Fruit fly (Drosophila melanogaster) whole organism, embryonic: Measurements from ENCODE around the gene CG12507.

Experiments
- Bgb ChIP-seq: fragments of 200-800 bp; sonication (Bioruptor generic); IDR thresholded peaks from 2 replicates; pipeline ENCODE4 v1.3.6; 2022; ENCODE audit warnings: missing biosample characterization, missing genetic modification characterization; ENCODE audit not compliant: partially characterized antibody
- CG12104 ChIP-seq: fragments of 200-800 bp; sonication (Bioruptor generic); optimal IDR thresholded peaks from 3 replicates; lab custom pipeline; 2016; ENCODE audit warnings: missing biosample characterization, missing genetic modification characterization
- CG13296 ChIP-seq: fragments of 200-800 bp; sonication (Bioruptor generic); optimal IDR thresholded peaks from 3 replicates; lab custom pipeline; 2018; ENCODE audit warnings: missing biosample characterization, mild to moderate bottlenecking, missing genetic modification characterization
- CG1602 ChIP-seq: fragments of 200-800 bp; sonication (Bioruptor generic); optimal IDR thresholded peaks from 3 replicates; lab custom pipeline; 2016; ENCODE audit warnings: missing biosample characterization, missing genetic modification characterization
- CG16779 ChIP-seq: fragments of 200-800 bp; sonication (Bioruptor generic); IDR thresholded peaks from 2 replicates; pipeline ENCODE4 v1.3.6; 2022; ENCODE audit warnings: missing biosample characterization, missing genetic modification characterization
- CG18599 ChIP-seq: fragments of 200-800 bp; sonication (Bioruptor generic); optimal IDR thresholded peaks from 3 replicates; lab custom pipeline; 2017; ENCODE audit warnings: missing biosample characterization, missing genetic modification characterization, mild to moderate bottlenecking, moderate library complexity, missing genetic modification reagents
- CG2120 ChIP-seq: fragments of 200-800 bp; sonication (Bioruptor generic); optimal IDR thresholded peaks from 3 replicates; lab custom pipeline; 2016; ENCODE audit warnings: missing biosample characterization, missing genetic modification characterization
- CG2129 ChIP-seq: fragments of 200-800 bp; sonication (Bioruptor generic); IDR thresholded peaks from 2 replicates; pipeline ENCODE4 v1.3.6; 2022; ENCODE audit warnings: missing biosample characterization, missing genetic modification characterization; ENCODE audit not compliant: partially characterized antibody
- CG3065 ChIP-seq: fragments of 200-800 bp; sonication (Bioruptor generic); optimal IDR thresholded peaks from 2 replicates; lab custom pipeline; 2016; ENCODE audit warnings: missing biosample characterization, missing genetic modification characterization
- CG34224 ChIP-seq: fragments of 200-800 bp; sonication (Bioruptor generic); IDR thresholded peaks from 3 replicates; pipeline ENCODE4 v1.3.6; 2022; ENCODE audit warnings: missing biosample characterization, missing genetic modification characterization; ENCODE audit not compliant: partially characterized antibody
- CG3726 ChIP-seq: fragments of 200-800 bp; sonication (Bioruptor generic); IDR thresholded peaks from 3 replicates; pipeline ENCODE4, ENCODE4 v1.3.6; 2022; ENCODE audit warnings: missing biosample characterization, missing genetic modification characterization
- CG43689 ChIP-seq: fragments of 200-800 bp; sonication (Bioruptor generic); IDR thresholded peaks from 2 replicates; pipeline ENCODE4 v1.3.6; 2022; ENCODE audit warnings: missing biosample characterization, missing genetic modification characterization
- CG4707 ChIP-seq: fragments of 200-800 bp; sonication (Bioruptor generic); optimal IDR thresholded peaks from 2 replicates; lab custom pipeline; 2018; ENCODE audit warnings: missing biosample characterization, mild to moderate bottlenecking, missing genetic modification characterization, moderate library complexity
- CG4820 ChIP-seq: fragments of 200-800 bp; sonication (Bioruptor generic); optimal IDR thresholded peaks from 3 replicates; lab custom pipeline; 2016; ENCODE audit warnings: missing biosample characterization, missing genetic modification characterization
- CG5953 ChIP-seq: fragments of 200-800 bp; sonication (Bioruptor generic); IDR thresholded peaks from 2 replicates; pipeline ENCODE4 v1.3.6; 2022; ENCODE audit warnings: missing biosample characterization, missing genetic modification characterization
- CG6791 ChIP-seq: fragments of 200-800 bp; sonication (Bioruptor generic); IDR thresholded peaks from 3 replicates; pipeline ENCODE4 v1.3.6; 2022; ENCODE audit warnings: missing biosample characterization, missing genetic modification characterization; ENCODE audit not compliant: partially characterized antibody
- CG7839 ChIP-seq: fragments of 200-800 bp; sonication (Bioruptor generic); optimal IDR thresholded peaks from 3 replicates; lab custom pipeline; 2018; ENCODE audit warnings: missing biosample characterization, mild to moderate bottlenecking, missing genetic modification characterization, moderate library complexity
- CG8089 ChIP-seq: fragments of 200-800 bp; sonication (Bioruptor generic); optimal IDR thresholded peaks from 3 replicates; lab custom pipeline; 2016; ENCODE audit warnings: missing biosample characterization, missing genetic modification characterization
- CG8281 ChIP-seq: fragments of 200-800 bp; sonication (Bioruptor generic); optimal IDR thresholded peaks from 2 replicates; lab custom pipeline; 2018; ENCODE audit warnings: missing biosample characterization, mild to moderate bottlenecking, missing genetic modification characterization, moderate library complexity
- CG8944 ChIP-seq: fragments of 200-800 bp; sonication (Bioruptor generic); optimal IDR thresholded peaks from 3 replicates; lab custom pipeline; 2016; ENCODE audit warnings: missing biosample characterization, missing genetic modification characterization
- CG9876 ChIP-seq: fragments of 200-800 bp; sonication (Bioruptor generic); optimal IDR thresholded peaks from 2 replicates; lab custom pipeline; 2016; ENCODE audit warnings: missing biosample characterization, missing genetic modification characterization
- CoRest ChIP-seq: fragments of 200-800 bp; sonication (Bioruptor generic); optimal IDR thresholded peaks from 3 replicates; lab custom pipeline; 2018; ENCODE audit warnings: missing biosample characterization, mild to moderate bottlenecking, missing genetic modification characterization, moderate library complexity
- Dek ChIP-seq: fragments of 200-800 bp; sonication (Bioruptor generic); optimal IDR thresholded peaks from 3 replicates; lab custom pipeline; 2019; ENCODE audit warnings: missing biosample characterization, mild to moderate bottlenecking, missing genetic modification characterization, moderate library complexity
- E2f2 ChIP-seq: fragments of 200-800 bp; sonication (Bioruptor generic); IDR thresholded peaks from 2 replicates; pipeline ENCODE4 v1.3.6; 2022; ENCODE audit warnings: missing biosample characterization, missing genetic modification characterization
- Gsc ChIP-seq: fragments of 200-800 bp; sonication (Bioruptor generic); IDR thresholded peaks from 2 replicates; pipeline ENCODE4 v1.3.6; 2022; ENCODE audit warnings: missing biosample characterization, missing genetic modification characterization
- H2.0 ChIP-seq: fragments of 200-800 bp; sonication (Bioruptor generic); IDR thresholded peaks from 2 replicates; pipeline ENCODE4 v1.3.6; 2022; ENCODE audit warnings: missing biosample characterization, missing genetic modification characterization
- HLH3B ChIP-seq: fragments of 200-800 bp; sonication (Bioruptor generic); IDR thresholded peaks from 2 replicates; pipeline ENCODE4 v1.3.6; 2022; ENCODE audit warnings: missing biosample characterization, missing genetic modification characterization
- Hr78 ChIP-seq, 2 experiments: fragments of 200-800 bp in 1 of 2; fragments of >200 bp in 1 of 2; sonication (Bioruptor generic) in 1 of 2; optimal IDR thresholded peaks; 2 replicates each; lab custom pipeline; 2017 to 2019; ENCODE audit warnings: missing biosample characterization in 2 of 2, missing genetic modification characterization in 2 of 2, mild to moderate bottlenecking in 1 of 2, moderate library complexity in 1 of 2
- Med ChIP-seq: fragments of 200-800 bp; sonication (Bioruptor generic); peaks from one replicate; lab custom pipeline; 2016; ENCODE audit warnings: missing biosample characterization, missing genetic modification characterization, mild to moderate bottlenecking, inconsistent platforms, moderate library complexity
- NFAT ChIP-seq: fragments of 200-800 bp; sonication (Bioruptor generic); IDR thresholded peaks from 2 replicates; pipeline ENCODE4 v1.3.6; 2022; ENCODE audit warnings: missing biosample characterization, missing genetic modification characterization
- Pdp1 ChIP-seq, 2 experiments: fragments of 200-800 bp; sonication (Bioruptor generic); optimal IDR thresholded peaks; 3 replicates each; lab custom pipeline; 2016; ENCODE audit warnings: missing biosample characterization in 2 of 2, missing genetic modification characterization in 2 of 2, mild to moderate bottlenecking in 1 of 2, moderate library complexity in 1 of 2
- Poxn ChIP-seq: fragments of 200-800 bp; sonication (Bioruptor generic); IDR thresholded peaks from 2 replicates; pipeline ENCODE4 v1.3.6; 2022; ENCODE audit warnings: missing biosample characterization, missing genetic modification characterization
- Vsx1 ChIP-seq: fragments of 200-800 bp; sonication (Bioruptor generic); optimal IDR thresholded peaks from 2 replicates; lab custom pipeline; 2017; ENCODE audit warnings: missing biosample characterization, mild to moderate bottlenecking, missing genetic modification characterization, missing genetic modification reagents
- aop ChIP-seq: fragments of 200-800 bp; sonication (Bioruptor generic); IDR thresholded peaks from 2 replicates; pipeline ENCODE4 v1.3.6; 2022; ENCODE audit warnings: missing biosample characterization, missing genetic modification characterization
- bbx ChIP-seq: fragments of 200-800 bp; sonication (Bioruptor generic); IDR thresholded peaks from 2 replicates; pipeline ENCODE4 v1.3.6; 2022; ENCODE audit warnings: missing biosample characterization, missing genetic modification characterization; ENCODE audit not compliant: partially characterized antibody
- cas ChIP-seq: fragments of 200-800 bp; sonication (Bioruptor generic); IDR thresholded peaks from 2 replicates; pipeline ENCODE4 v1.3.6; 2022; ENCODE audit warnings: missing biosample characterization, missing genetic modification characterization
- cg ChIP-seq: fragments of 200-800 bp; sonication (Bioruptor generic); optimal IDR thresholded peaks from 3 replicates; lab custom pipeline; 2019; ENCODE audit warnings: missing biosample characterization, mild to moderate bottlenecking, missing genetic modification characterization, moderate library complexity
- chn ChIP-seq: fragments of 200-800 bp; sonication (Bioruptor generic); optimal IDR thresholded peaks from 2 replicates; lab custom pipeline; 2016; ENCODE audit warnings: missing biosample characterization, missing genetic modification characterization
- crc ChIP-seq: fragments of 200-800 bp; sonication (Bioruptor generic); optimal IDR thresholded peaks from 2 replicates; lab custom pipeline; 2016; ENCODE audit warnings: missing biosample characterization, missing genetic modification characterization
- danr ChIP-seq: fragments of 200-800 bp; sonication (Bioruptor generic); IDR thresholded peaks from 2 replicates; pipeline ENCODE4 v1.3.6; 2022; ENCODE audit warnings: missing biosample characterization, missing genetic modification characterization
- dpn ChIP-seq, 2 experiments: fragments of 200-800 bp; sonication (Bioruptor generic); optimal IDR thresholded peaks; 3 replicates each; lab custom pipeline; 2016; ENCODE audit warnings: missing biosample characterization in 2 of 2, missing genetic modification characterization in 2 of 2
- hb ChIP-seq: fragments of 200-800 bp; sonication (Bioruptor generic); IDR thresholded peaks from 3 replicates; pipeline ENCODE4 v1.3.6; 2022; ENCODE audit warnings: missing biosample characterization, missing genetic modification characterization; ENCODE audit not compliant: partially characterized antibody
- hkb ChIP-seq, 2 experiments: fragments of 200-800 bp in 1 of 2; fragments of >200 bp in 1 of 2; sonication (Bioruptor generic) in 1 of 2; IDR thresholded peaks in 1 of 2; optimal IDR thresholded peaks in 1 of 2; 2 replicates each; pipeline versions ENCODE4 v1.3.6 to Lab custom; 2017 to 2022; ENCODE audit warnings: missing biosample characterization in 1 of 2, missing genetic modification characterization in 1 of 2
- inv ChIP-seq: fragments of 200-800 bp; sonication (Bioruptor generic); IDR thresholded peaks from 2 replicates; pipeline ENCODE4 v1.3.6; 2022; ENCODE audit warnings: missing biosample characterization, missing genetic modification characterization; ENCODE audit not compliant: partially characterized antibody
- run ChIP-seq: fragments of 200-800 bp; sonication (Bioruptor generic); optimal IDR thresholded peaks from 3 replicates; lab custom pipeline; 2018; ENCODE audit warnings: missing biosample characterization, mild to moderate bottlenecking, missing genetic modification characterization
- sob ChIP-seq: fragments of 200-800 bp; sonication (Bioruptor generic); IDR thresholded peaks from 2 replicates; pipeline ENCODE4 v1.3.6; 2022; ENCODE audit warnings: missing biosample characterization, missing genetic modification characterization
- tna ChIP-seq: fragments of 200-800 bp; sonication (Bioruptor generic); IDR thresholded peaks from 2 replicates; pipeline ENCODE4 v1.3.6; 2022; ENCODE audit warnings: missing biosample characterization, missing genetic modification characterization; ENCODE audit not compliant: partially characterized antibody
- ttk ChIP-seq: fragments of 200-800 bp; sonication (Bioruptor generic); IDR thresholded peaks from 2 replicates; pipeline ENCODE4 v2.1.2; 2022; ENCODE audit warnings: missing biosample characterization, missing genetic modification characterization
- tup ChIP-seq: fragments of 200-800 bp; sonication (Bioruptor generic); optimal IDR thresholded peaks from 2 replicates; lab custom pipeline; 2016; ENCODE audit warnings: missing biosample characterization, mild to moderate bottlenecking, missing genetic modification characterization, moderate library complexity

CG12507 gene

DNA sequence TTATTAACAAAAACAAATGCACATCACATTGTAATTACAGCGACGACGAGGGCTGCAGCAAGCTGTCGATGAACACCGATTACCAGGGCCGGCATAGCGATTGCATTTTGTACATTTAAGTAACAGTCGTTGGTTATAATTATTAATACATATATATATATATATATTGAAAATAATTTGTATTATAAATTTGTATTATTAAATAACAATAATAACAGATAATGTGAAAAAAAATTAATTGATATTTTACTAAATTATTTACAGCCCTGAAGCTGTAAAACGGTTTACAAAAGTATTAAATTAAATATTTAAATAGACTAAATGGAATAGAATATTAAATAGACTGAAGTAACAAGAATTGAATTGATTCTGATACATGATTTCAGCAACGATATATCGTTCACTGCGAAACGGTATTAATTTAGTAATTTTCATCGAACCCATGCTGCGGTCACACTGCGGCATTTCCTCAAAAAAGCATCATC, 9.6 kb upstream of the CG12507 start, which contains the start of the genes kat80 and Prosalpha4 (continued):
- TF ChIP-seq CG2120 (GFP tag; lab: Kevin White, UChicago) (peak; percentile 26), danr (GFP tag; lab: Robert Waterston, UW) (no peak), HLH3B (GFP tag; lab: Robert Waterston, UW) (no peak), Poxn (GFP tag; lab: Robert Waterston, UW) (no peak), inv (GFP tag; lab: Robert Waterston, UW) (peak; percentile 44; the same call in 1 of the 2 replicates), H2.0 (no peak), CG7839 (tag; lab: Kevin White, UChicago) (peak; percentile 45), CG8281 (no peak), Hr78 (GFP tag; optimal IDR thresholded peaks at IDR 0.05; lab: Kevin White, UChicago) (no peak), CG9876 (GFP tag; lab: Kevin White, UChicago) (no peak), Pdp1 (GFP tag; optimal IDR thresholded peaks at IDR 0.05; lab: Kevin White, UChicago) (peak in 1 of 2 experiments; percentile 10), CG6791 (GFP tag; lab: Robert Waterston, UW) (peak; percentile 42; the same call in 2 of the 3 replicates), CG3726 (no peak), CG1602 (no peak), CG4820 (GFP tag; lab: Kevin White, UChicago) (no peak), CG3065 (no peak), NFAT (GFP tag; lab: Robert Waterston, UW) (peak; percentile 60), dpn (GFP tag; optimal IDR thresholded peaks at IDR 0.05; lab: Kevin White, UChicago) (peak; percentile 13 to 43), cas (no peak), CG43689 (GFP tag; lab: Robert Waterston, UW) (no peak), CG18599 (GFP tag; lab: Kevin White, UChicago) (peak; percentile 56), CG8089 (GFP tag; lab: Kevin White, UChicago) (no peak), Dek (tag; lab: Kevin White, UChicago) (peak; percentile 49), crc (GFP tag; lab: Kevin White, UChicago) (no peak), CG13296 (peak; percentile 32), CG12104 (no peak), CG16779 (no peak), Med (GFP tag; lab: Kevin White, UChicago) (peak; percentile 60), CG2129 (GFP tag; lab: Robert Waterston, UW) (peak; percentile 40), CG8944 (GFP tag; lab: Kevin White, UChicago) (no peak), CoRest (tag; lab: Kevin White, UChicago) (peak; percentile 55), hb (GFP tag; lab: Robert Waterston, UW) (0 out of 3 replicates have a peak, but pooled peaks have one; percentile 31), chn (GFP tag; lab: Kevin White, UChicago) (no peak), E2f2 (GFP tag; lab: Robert Waterston, UW) (peak; percentile 18; the same call in 1 of the 2 replicates), Bgb (GFP tag; lab: Robert Waterston, UW) (peak; percentile 79), bbx (GFP tag; lab: Robert Waterston, UW) (peak; percentile 58; the same call in 1 of the 2 replicates), sob (peak; percentile 42; the same call in 1 of the 2 replicates)

DNA sequence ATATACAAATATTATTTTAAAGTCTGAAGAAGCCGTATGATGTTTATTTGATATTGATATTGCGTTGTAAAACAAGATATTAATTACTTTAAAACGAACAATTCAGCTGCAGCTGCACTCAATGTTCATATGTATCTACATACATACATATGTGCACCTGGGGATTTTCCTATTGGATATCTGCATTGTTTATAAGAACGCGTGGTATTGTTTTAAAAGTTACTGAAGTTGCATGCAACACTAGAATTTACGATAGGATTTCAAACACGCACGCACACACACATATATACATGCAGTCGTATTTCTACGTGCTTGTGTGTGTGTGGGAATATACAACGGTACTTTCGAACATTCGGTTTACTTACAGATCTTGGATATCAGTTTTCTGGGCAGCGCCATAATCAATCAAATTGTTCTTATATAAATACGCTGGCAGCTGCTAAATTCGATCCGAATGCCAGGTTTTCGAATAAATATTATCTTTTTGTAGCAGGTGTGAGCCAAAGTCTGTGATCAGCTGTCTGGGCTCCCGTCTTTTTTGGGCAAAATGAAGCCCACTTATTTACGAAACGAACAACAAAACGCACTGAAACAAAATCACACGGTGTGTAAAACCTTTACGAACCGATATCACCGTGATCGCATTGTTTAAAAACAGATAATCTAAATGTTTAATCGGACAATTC, 9.0 kb upstream of the CG12507 start:
- TF ChIP-seq bbx (GFP tag; lab: Robert Waterston, UW) (peak; percentile 28), CG34224 (GFP tag; lab: Robert Waterston, UW) (no peak), Gsc (no peak), CG5953 (GFP tag; lab: Robert Waterston, UW) (no peak), hkb (optimal IDR thresholded peaks at IDR 0.05; lab: Kevin White, UChicago) (no peak), hkb (GFP tag; IDR thresholded peaks at IDR 0.05; lab: Robert Waterston, UW) (no peak), cg (GFP tag; lab: Kevin White, UChicago) (peak; percentile 89), ttk (GFP tag; lab: Robert Waterston, UW) (no peak), tna (GFP tag; lab: Robert Waterston, UW) (no peak), tup (GFP tag; lab: Kevin White, UChicago) (no peak), CG4707 (GFP tag; lab: Kevin White, UChicago) (no peak), Vsx1 (GFP tag; lab: Kevin White, UChicago) (no peak), aop (no peak), Poxn (GFP tag; lab: Robert Waterston, UW) (no peak), run (no peak)
